Fruit fly (Drosophila melanogaster) Kc167 (cell line): ENCODE results near the gene CG7031.

ENCODE experiments used
- Sin3A ChIP-seq: fragments of >200 bp; optimal IDR thresholded peaks from 2 replicates; lab custom pipeline; 2018; ENCODE audit warnings: missing external identifiers
- h ChIP-seq: fragments of >200 bp; optimal IDR thresholded peaks from 3 replicates; lab custom pipeline; 2018; ENCODE audit warnings: missing external identifiers
- insv ChIP-seq: fragments of >200 bp; optimal IDR thresholded peaks from 3 replicates; lab custom pipeline; 2018; ENCODE audit warnings: missing external identifiers
- psq ChIP-seq: fragments of >200 bp; optimal IDR thresholded peaks from 2 replicates; lab custom pipeline; 2017; ENCODE audit warnings: missing external identifiers
- ttk ChIP-seq: sonication (Bioruptor generic); optimal IDR thresholded peaks from 2 replicates; lab custom pipeline; 2017; ENCODE audit warnings: missing external identifiers

DNA sequence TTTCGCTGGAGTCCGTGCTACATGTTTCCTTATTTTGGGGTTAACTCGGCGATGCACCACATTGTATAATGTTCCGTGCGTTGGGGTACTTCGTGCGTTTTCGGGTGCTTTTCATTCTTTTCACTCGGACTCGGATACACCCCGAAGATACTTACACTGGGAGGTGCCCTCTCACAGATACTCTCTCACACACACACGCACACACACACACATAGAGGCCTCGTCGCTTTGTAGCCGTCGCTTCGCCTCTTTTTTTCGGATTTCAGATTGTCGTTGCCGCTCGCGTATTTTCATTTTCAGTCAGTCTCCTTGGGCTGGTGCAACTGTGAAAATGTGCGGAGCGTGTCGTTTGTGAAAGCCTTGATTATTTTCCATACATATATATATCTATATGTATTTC lies 22.7 kb upstream of the CG7031 start:
- no peak for TF ChIP-seq Sin3A (lab: Kevin White, UChicago)
- TF ChIP-seq psq: no peak
- no peak for TF ChIP-seq h
- no peak for TF ChIP-seq ttk (lab: Kevin White, UChicago)
- no peak for TF ChIP-seq insv
